Fruit fly (Drosophila melanogaster): ENCODE data around the gene CG3868.

DNA sequence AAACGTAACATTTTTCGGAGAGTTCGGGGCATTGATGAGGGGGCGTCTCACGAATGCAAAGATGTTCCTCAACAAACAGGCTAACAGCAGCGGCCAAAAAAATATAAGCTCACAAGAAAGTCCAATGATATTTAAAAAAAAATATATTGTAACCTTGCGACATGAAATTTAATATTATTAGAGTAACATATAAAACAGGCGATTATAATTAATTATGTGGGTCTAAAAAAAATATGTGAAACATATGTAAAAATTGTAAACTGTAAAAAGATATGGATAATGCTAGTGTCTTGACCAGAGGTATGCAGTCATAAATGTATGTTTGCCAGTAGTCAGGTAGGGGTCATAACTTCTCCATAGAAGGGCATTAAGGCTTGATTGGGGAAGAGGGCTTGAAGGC, 49.4 kb downstream of the CG3868 start:
- TF ChIP-seq HLHmδ (GFP tag; optimal IDR thresholded peaks at IDR 0.05) (no peak), lmd (GFP tag; IDR thresholded peaks at IDR 0.05) (no peak), CG13123 (GFP tag; optimal IDR thresholded peaks at IDR 0.05) (no peak)
